Worm (Caenorhabditis elegans) whole organism, late embryonic: ENCODE results near the gene B0244.6.

Experiments
- C08G9.2 ChIP-seq: sonication (generic microtip); optimal IDR thresholded peaks from 2 replicates; lab custom pipeline; 2016; ENCODE audit warnings: mild to moderate bottlenecking, missing genetic modification characterization, moderate library complexity, missing compliant biosample characterization
- K09A11.1 ChIP-seq: sonication (generic microtip); optimal IDR thresholded peaks from 2 replicates; lab custom pipeline; 2017; ENCODE audit warnings: antibody characterized with exemption, mild to moderate bottlenecking, missing genetic modification characterization, missing compliant biosample characterization; ENCODE audit not compliant: insufficient read depth
- ahr-1 ChIP-seq: sonication (generic microtip); optimal IDR thresholded peaks from 2 replicates; lab custom pipeline; 2016; ENCODE audit warnings: missing genetic modification characterization, missing compliant biosample characterization
- ceh-14 ChIP-seq: sonication (generic microtip); optimal IDR thresholded peaks from 2 replicates; lab custom pipeline; 2016; ENCODE audit warnings: missing genotype, missing genetic modification characterization, missing compliant biosample characterization
- ceh-18 ChIP-seq: sonication (generic microtip); optimal IDR thresholded peaks from 2 replicates; lab custom pipeline; 2016; ENCODE audit warnings: missing genetic modification characterization, missing compliant biosample characterization
- ceh-19 ChIP-seq: fragments of 200-800 bp; sonication (Bioruptor generic); optimal IDR thresholded peaks from 2 replicates; lab custom pipeline; 2018; ENCODE audit warnings: mild to moderate bottlenecking, missing genetic modification characterization, missing compliant biosample characterization
- ceh-2 ChIP-seq: sonication (generic microtip); optimal IDR thresholded peaks from 2 replicates; lab custom pipeline; 2016; ENCODE audit warnings: missing genotype, missing genetic modification characterization, missing compliant biosample characterization
- ceh-22 ChIP-seq: sonication (generic microtip); optimal IDR thresholded peaks from 2 replicates; lab custom pipeline; 2017; ENCODE audit warnings: missing biosample characterization, missing genetic modification characterization
- ceh-31 ChIP-seq: sonication (generic microtip); optimal IDR thresholded peaks from 2 replicates; lab custom pipeline; 2016; ENCODE audit warnings: missing genetic modification characterization, missing compliant biosample characterization
- ceh-34 ChIP-seq: sonication (generic microtip); optimal IDR thresholded peaks from 2 replicates; lab custom pipeline; 2016; ENCODE audit warnings: mild to moderate bottlenecking, missing genetic modification characterization, missing compliant biosample characterization
- ceh-45 ChIP-seq: fragments of 200-800 bp; sonication (Bioruptor generic); IDR thresholded peaks from 2 replicates; pipeline ENCODE4 v1.3.6; 2022; ENCODE audit warnings: missing genetic modification reagents, missing genetic modification characterization, missing compliant biosample characterization
- che-1 ChIP-seq: sonication (generic microtip); optimal IDR thresholded peaks from 2 replicates; lab custom pipeline; 2016; ENCODE audit warnings: mild to moderate bottlenecking, missing genetic modification characterization, missing compliant biosample characterization
- dmd-4 ChIP-seq: sonication (generic microtip); optimal IDR thresholded peaks from 2 replicates; lab custom pipeline; 2016; ENCODE audit warnings: borderline replicate concordance, missing genetic modification characterization, missing compliant biosample characterization
- dve-1 ChIP-seq: sonication (generic microtip); optimal IDR thresholded peaks from 2 replicates; lab custom pipeline; 2017; ENCODE audit warnings: antibody characterized with exemption, mild to moderate bottlenecking, missing genetic modification characterization, missing compliant biosample characterization
- elt-4 ChIP-seq: sonication (generic microtip); optimal IDR thresholded peaks from 2 replicates; lab custom pipeline; 2016; ENCODE audit warnings: missing genetic modification characterization, missing compliant biosample characterization
- ets-4 ChIP-seq: sonication (generic microtip); optimal IDR thresholded peaks from 2 replicates; lab custom pipeline; 2016; ENCODE audit warnings: missing genetic modification characterization, missing compliant biosample characterization
- fkh-10 ChIP-seq: fragments of 150-350 bp; optimal IDR thresholded peaks from 2 replicates; lab custom pipeline; 2014; ENCODE audit warnings: missing biosample characterization, missing genetic modification reagents, missing genetic modification characterization
- fkh-6 ChIP-seq: sonication (generic microtip); optimal IDR thresholded peaks from 2 replicates; lab custom pipeline; 2016; ENCODE audit warnings: missing genetic modification characterization, missing compliant biosample characterization
- gmeb-2 ChIP-seq: sonication (generic microtip); optimal IDR thresholded peaks from 2 replicates; lab custom pipeline; 2016; ENCODE audit warnings: missing genetic modification characterization, inconsistent platforms, missing compliant biosample characterization
- hlh-13 ChIP-seq: fragments of 200-800 bp; sonication (Bioruptor generic); optimal IDR thresholded peaks from 2 replicates; lab custom pipeline; 2018; ENCODE audit warnings: mild to moderate bottlenecking, missing genetic modification characterization, missing compliant biosample characterization
- hlh-6 ChIP-seq: sonication (generic microtip); optimal IDR thresholded peaks from 2 replicates; lab custom pipeline; 2016; ENCODE audit warnings: missing genotype, missing genetic modification characterization, missing compliant biosample characterization
- hlh-8 ChIP-seq: sonication (generic microtip); optimal IDR thresholded peaks from 2 replicates; lab custom pipeline; 2016; ENCODE audit warnings: missing genotype, missing genetic modification characterization, missing compliant biosample characterization
- lim-6 ChIP-seq: sonication (generic microtip); optimal IDR thresholded peaks from 2 replicates; lab custom pipeline; 2016; ENCODE audit warnings: missing genetic modification characterization, missing compliant biosample characterization
- lin-11 ChIP-seq: fragments of 200-800 bp; sonication (Bioruptor generic); optimal IDR thresholded peaks from 2 replicates; lab custom pipeline; 2018; ENCODE audit warnings: mild to moderate bottlenecking, missing genetic modification characterization, missing compliant biosample characterization
- nfya-1 ChIP-seq: sonication (generic microtip); optimal IDR thresholded peaks from 2 replicates; lab custom pipeline; 2017; ENCODE audit warnings: missing genetic modification characterization, mild to moderate bottlenecking, missing compliant biosample characterization, antibody characterized with exemption, moderate library complexity
- nhr-11 ChIP-seq: fragments of 150-350 bp; optimal IDR thresholded peaks from 2 replicates; lab custom pipeline; 2014; ENCODE audit warnings: missing biosample characterization, missing genetic modification characterization
- nhr-232 ChIP-seq: sonication (generic microtip); optimal IDR thresholded peaks from 2 replicates; lab custom pipeline; 2016; ENCODE audit warnings: missing genetic modification characterization, missing compliant biosample characterization
- odd-2 ChIP-seq: sonication (generic microtip); optimal IDR thresholded peaks from 2 replicates; lab custom pipeline; 2017; ENCODE audit warnings: antibody characterized with exemption, mild to moderate bottlenecking, missing genetic modification characterization, missing compliant biosample characterization
- pat-9 ChIP-seq: fragments of 200-800 bp; sonication (Bioruptor generic); optimal IDR thresholded peaks from 2 replicates; lab custom pipeline; 2018; ENCODE audit warnings: mild to moderate bottlenecking, missing genetic modification characterization, moderate library complexity, missing compliant biosample characterization
- pax-1 ChIP-seq: fragments of 150-350 bp; optimal IDR thresholded peaks from 2 replicates; lab custom pipeline; 2014; ENCODE audit warnings: missing biosample characterization, missing genetic modification characterization
- pha-2 ChIP-seq: sonication (generic microtip); optimal IDR thresholded peaks from 2 replicates; lab custom pipeline; 2017; ENCODE audit warnings: mild to moderate bottlenecking, missing genetic modification characterization, missing compliant biosample characterization
- ref-2 ChIP-seq: sonication (generic microtip); optimal IDR thresholded peaks from 2 replicates; lab custom pipeline; 2016; ENCODE audit warnings: missing genetic modification characterization, missing compliant biosample characterization
- rnt-1 ChIP-seq: sonication (generic microtip); optimal IDR thresholded peaks from 2 replicates; lab custom pipeline; 2016; ENCODE audit warnings: missing genetic modification characterization, missing compliant biosample characterization
- sdc-2 ChIP-seq: sonication (generic microtip); optimal IDR thresholded peaks from 2 replicates; lab custom pipeline; 2016; ENCODE audit warnings: missing genotype, missing genetic modification characterization, missing compliant biosample characterization
- sox-4 ChIP-seq: sonication (generic microtip); optimal IDR thresholded peaks from 2 replicates; lab custom pipeline; 2017; ENCODE audit warnings: mild to moderate bottlenecking, missing genetic modification characterization, inconsistent platforms, missing compliant biosample characterization
- tbx-7 ChIP-seq: sonication (generic microtip); optimal IDR thresholded peaks from 2 replicates; lab custom pipeline; 2016; ENCODE audit warnings: missing genotype, missing genetic modification characterization, missing compliant biosample characterization
- ttx-3 ChIP-seq: sonication (generic microtip); optimal IDR thresholded peaks from 2 replicates; lab custom pipeline; 2016; ENCODE audit warnings: missing genetic modification reagents, missing genetic modification characterization, missing compliant biosample characterization
- unc-42 ChIP-seq: sonication (generic microtip); optimal IDR thresholded peaks from 2 replicates; lab custom pipeline; 2016; ENCODE audit warnings: missing genotype, missing genetic modification characterization, missing compliant biosample characterization
- ztf-16 ChIP-seq: sonication (generic microtip); optimal IDR thresholded peaks from 2 replicates; lab custom pipeline; 2017; ENCODE audit warnings: missing genetic modification characterization, missing compliant biosample characterization

B0244.6 gene

DNA sequence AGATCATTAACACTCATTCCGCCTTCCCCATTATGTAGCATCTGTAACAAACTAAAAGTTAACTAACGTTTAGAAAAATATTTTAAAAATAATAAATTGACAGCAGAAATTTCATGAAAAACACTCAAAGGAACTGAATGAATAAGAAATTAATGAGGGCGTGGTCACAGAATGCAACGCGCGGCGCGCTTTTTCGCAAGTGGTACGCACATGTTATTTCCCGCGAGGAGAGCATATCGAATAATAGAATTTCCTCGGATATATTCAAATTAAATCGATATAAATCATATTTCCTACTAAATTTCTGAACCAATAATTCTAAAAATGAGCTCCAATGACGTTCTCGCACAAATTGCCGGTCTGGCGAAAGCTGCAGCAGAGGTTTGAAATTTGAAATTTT, 45.1 kb upstream of the B0244.6 start, which contains the start of the genes abi-1 and arle-14:
TSS of gene abi-1 (minus strand) at position 51 of the 400 bp plus-strand sequence.
TSS of gene arle-14 (plus strand) at position 217 of the 400 bp plus-strand sequence.
- TF ChIP-seq dve-1 (tag; lab: Kevin White, UChicago) (no peak), ref-2 (no peak), che-1 (tag; lab: Kevin White, UChicago) (no peak), unc-42 (peak; percentile 54), nhr-232 (no peak), sox-4 (no peak), lim-6 (no peak), ets-4 (tag; lab: Kevin White, UChicago) (peak; percentile 11), K09A11.1 (tag; lab: Kevin White, UChicago) (no peak), gmeb-2 (tag; lab: Kevin White, UChicago) (no peak), ceh-19 (GFP tag; lab: Kevin White, UChicago) (no peak), nfya-1 (tag; lab: Kevin White, UChicago) (peak; percentile 7), hlh-13 (GFP tag; lab: Kevin White, UChicago) (no peak), pax-1 (no peak), dmd-4 (tag; lab: Kevin White, UChicago) (no peak), C08G9.2 (no peak), pat-9 (tag; lab: Kevin White, UChicago) (no peak), ceh-14 (tag; lab: Kevin White, UChicago) (no peak), ceh-31 (tag; lab: Kevin White, UChicago) (peak; percentile 20), odd-2 (tag; lab: Kevin White, UChicago) (no peak), hlh-6 (tag; lab: Kevin White, UChicago) (no peak), fkh-6 (no peak), nhr-11 (tag; lab: Kevin White, UChicago) (no peak), ttx-3 (tag; lab: Kevin White, UChicago) (peak; percentile 19), ceh-18 (no peak)

DNA sequence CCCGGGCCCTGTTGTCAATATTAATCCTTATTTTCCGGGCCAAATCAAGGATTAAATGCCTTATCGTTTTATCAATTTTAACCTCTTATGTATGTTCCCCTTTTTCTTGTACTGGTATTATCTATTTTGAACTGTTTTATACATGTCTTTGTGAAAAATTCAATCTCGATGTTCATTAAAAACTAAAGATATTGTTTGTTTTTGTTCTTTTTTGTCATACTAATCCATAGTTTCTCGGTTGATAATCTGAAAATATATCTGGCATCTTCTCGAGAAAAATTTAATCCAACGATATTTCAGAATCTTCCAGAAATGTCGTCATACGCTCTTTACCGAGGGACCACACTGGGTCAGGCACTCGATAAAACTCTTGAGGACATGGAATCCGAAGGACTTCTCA, 44.1 kb upstream of the B0244.6 start, which contains the start of gene B0336.13:
TSS of gene B0336.13 (plus strand) at position 301 of the 400 bp plus-strand sequence.
- no peak for TF ChIP-seq C08G9.2
- TF ChIP-seq odd-2 (tag; lab: Kevin White, UChicago), result no peak
- TF ChIP-seq hlh-6 (tag; lab: Kevin White, UChicago), result no peak
- TF ChIP-seq ceh-22, result no peak
- TF ChIP-seq elt-4, result no peak
- no peak for TF ChIP-seq ceh-34 (tag; lab: Kevin White, UChicago)
- no peak for TF ChIP-seq ceh-19 (GFP tag; lab: Kevin White, UChicago)
- TF ChIP-seq lin-11 (tag; lab: Kevin White, UChicago), result no peak
- no peak for TF ChIP-seq rnt-1 (tag; lab: Kevin White, UChicago)
- no peak for TF ChIP-seq ztf-16 (tag; lab: Kevin White, UChicago)
- TF ChIP-seq ceh-45, result no peak
- no peak for TF ChIP-seq pat-9 (tag; lab: Kevin White, UChicago)
- no peak for TF ChIP-seq dve-1 (tag; lab: Kevin White, UChicago)
- no peak for TF ChIP-seq tbx-7
- no peak for TF ChIP-seq ets-4 (tag; lab: Kevin White, UChicago)
- no peak for TF ChIP-seq fkh-10 (GFP tag; lab: Kevin White, UChicago)
- no peak for TF ChIP-seq sdc-2 (tag; lab: Kevin White, UChicago)
- TF ChIP-seq pha-2 (tag; lab: Kevin White, UChicago), result no peak
- no peak for TF ChIP-seq ceh-2 (tag; lab: Kevin White, UChicago)

DNA sequence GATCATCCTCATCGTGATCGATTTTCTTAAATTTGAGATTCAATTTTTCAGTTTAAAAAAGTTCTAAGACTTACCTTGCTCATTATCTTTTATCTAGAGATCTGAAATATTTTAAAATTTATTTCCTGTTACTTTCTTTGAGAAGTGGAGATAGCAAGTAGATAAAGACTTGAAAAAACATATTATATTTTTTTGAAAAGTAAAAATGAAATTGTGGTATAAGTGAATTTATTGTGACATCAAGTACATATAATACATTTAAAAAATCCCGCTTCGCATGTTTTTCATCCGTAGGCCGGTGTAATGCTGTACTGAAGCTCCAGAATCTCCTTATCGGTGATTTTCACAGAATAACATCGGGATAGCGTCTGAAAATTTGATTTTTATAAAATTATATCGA, 40.5 kb upstream of the B0244.6 start, which contains the start of gene B0336.7:
TSS of gene B0336.7 (minus strand) at position 101 of the 400 bp plus-strand sequence.
- no peak for TF ChIP-seq ahr-1 (tag; lab: Kevin White, UChicago)
- no peak for TF ChIP-seq hlh-8 (tag; lab: Kevin White, UChicago)
- TF ChIP-seq lin-11 (tag; lab: Kevin White, UChicago), result no peak
- TF ChIP-seq dve-1 (tag; lab: Kevin White, UChicago), result no peak
